Worm (Caenorhabditis elegans) whole organism, L2 larva: Measurements from ENCODE around the gene cutl-23.

Experiments
- elt-1 ChIP-seq: fragments of 150-350 bp; optimal IDR thresholded peaks from 2 replicates; lab custom pipeline; 2014; ENCODE audit warnings: missing biosample characterization, missing genetic modification characterization
- elt-3 ChIP-seq: sonication (generic microtip); optimal IDR thresholded peaks from 2 replicates; lab custom pipeline; 2017; ENCODE audit warnings: missing biosample characterization, missing genetic modification characterization
- nhr-10 ChIP-seq: sonication (generic microtip); optimal IDR thresholded peaks from 2 replicates; lab custom pipeline; 2017; ENCODE audit warnings: missing biosample characterization, missing genetic modification characterization
- nhr-11 ChIP-seq: fragments of 150-350 bp; optimal IDR thresholded peaks from 2 replicates; lab custom pipeline; 2014; ENCODE audit warnings: missing biosample characterization, missing genetic modification characterization
- nhr-12 ChIP-seq: fragments of 150-350 bp; optimal IDR thresholded peaks from 2 replicates; lab custom pipeline; 2014; ENCODE audit warnings: missing biosample characterization, missing genetic modification characterization
- nhr-21 ChIP-seq: fragments of 150-350 bp; optimal IDR thresholded peaks from 2 replicates; lab custom pipeline; 2014; ENCODE audit warnings: missing biosample characterization, missing genetic modification characterization
- nhr-237 ChIP-seq: fragments of 150-350 bp; optimal IDR thresholded peaks from 2 replicates; lab custom pipeline; 2014; ENCODE audit warnings: missing biosample characterization, missing genetic modification characterization
- nhr-77 ChIP-seq: fragments of 150-350 bp; optimal IDR thresholded peaks from 2 replicates; lab custom pipeline; 2014; ENCODE audit warnings: missing biosample characterization, missing genetic modification characterization
- snpc-4 ChIP-seq: fragments of 150-350 bp; optimal IDR thresholded peaks from 2 replicates; lab custom pipeline; 2014; ENCODE audit warnings: missing biosample characterization, missing genetic modification characterization
- ztf-4 ChIP-seq: fragments of 150-350 bp; optimal IDR thresholded peaks from 2 replicates; lab custom pipeline; 2014; ENCODE audit warnings: missing biosample characterization, missing genetic modification characterization

- no peak for TF ChIP-seq nhr-77 (tag; lab: Kevin White, UChicago)
- no peak for TF ChIP-seq ztf-4
- no peak for TF ChIP-seq nhr-10 (tag; lab: Kevin White, UChicago)
- no peak for TF ChIP-seq nhr-237 (tag; lab: Kevin White, UChicago)
- no peak for TF ChIP-seq snpc-4 (tag; lab: Kevin White, UChicago)
- no peak for TF ChIP-seq elt-1 (tag; lab: Kevin White, UChicago)
- TF ChIP-seq nhr-11 (tag; lab: Kevin White, UChicago): no peak
- TF ChIP-seq nhr-21: no peak
- no peak for TF ChIP-seq elt-3 (tag; lab: Kevin White, UChicago)
- TF ChIP-seq nhr-12 (tag; lab: Kevin White, UChicago): no peak
Observed at ce11 chrIII:5757492-5758045, 12.4 kb upstream of the cutl-23 start.
